Fruit fly (Drosophila melanogaster) whole organism, embryonic: Measurements from ENCODE around the gene bor.
A peak's percentile ranks its signal among the peaks of the same experiment; 100 is the strongest.

Experiments used
- Abd-B ChIP-seq: fragments of 200-800 bp; sonication (Bioruptor generic); optimal IDR thresholded peaks from 2 replicates; lab custom pipeline; 2018; ENCODE audit warnings: missing biosample characterization, mild to moderate bottlenecking, missing genetic modification characterization, moderate library complexity
- Aef1 ChIP-seq: fragments of 200-800 bp; sonication (Bioruptor generic); IDR thresholded peaks from 3 replicates; pipeline ENCODE4 v1.3.6; 2022; ENCODE audit warnings: missing biosample characterization, missing genetic modification characterization
- Antp ChIP-seq: fragments of 200-800 bp; sonication (Bioruptor generic); optimal IDR thresholded peaks from 3 replicates; lab custom pipeline; 2016; ENCODE audit warnings: missing biosample characterization, missing genetic modification characterization
- CG10366 ChIP-seq: fragments of 200-800 bp; sonication (Bioruptor generic); IDR thresholded peaks from 2 replicates; pipeline ENCODE4 v1.3.6; 2022; ENCODE audit warnings: missing biosample characterization, missing genetic modification characterization
- CG11723 ChIP-seq: fragments of 200-800 bp; sonication (Bioruptor generic); optimal IDR thresholded peaks from 2 replicates; lab custom pipeline; 2017; ENCODE audit warnings: missing biosample characterization, mild to moderate bottlenecking, missing genetic modification characterization
- CG14710 ChIP-seq: fragments of 200-800 bp; sonication (Bioruptor generic); optimal IDR thresholded peaks from 3 replicates; lab custom pipeline; 2019; ENCODE audit warnings: missing biosample characterization, mild to moderate bottlenecking, missing genetic modification characterization, moderate library complexity
- CG15479 ChIP-seq: fragments of 200-800 bp; sonication (Bioruptor generic); optimal IDR thresholded peaks from 3 replicates; lab custom pipeline; 2019; ENCODE audit warnings: missing biosample characterization, mild to moderate bottlenecking, missing genetic modification characterization, moderate library complexity
- CG1603 ChIP-seq: fragments of 200-800 bp; sonication (Bioruptor generic); optimal IDR thresholded peaks from 2 replicates; lab custom pipeline; 2019; ENCODE audit warnings: missing biosample characterization, mild to moderate bottlenecking, missing genetic modification characterization, moderate library complexity
- CG17328 ChIP-seq: fragments of 200-800 bp; sonication (Bioruptor generic); IDR thresholded peaks from 2 replicates; pipeline ENCODE4 v1.3.6; 2022; ENCODE audit warnings: missing biosample characterization, missing genetic modification characterization
- CG1792 ChIP-seq: fragments of 200-800 bp; sonication (Bioruptor generic); optimal IDR thresholded peaks from 2 replicates; lab custom pipeline; 2016; ENCODE audit warnings: missing biosample characterization, missing genetic modification characterization
- CG2129 ChIP-seq: fragments of 200-800 bp; sonication (Bioruptor generic); IDR thresholded peaks from 2 replicates; pipeline ENCODE4 v1.3.6; 2022; ENCODE audit warnings: missing biosample characterization, missing genetic modification characterization; ENCODE audit not compliant: partially characterized antibody
- CG2199 ChIP-seq: fragments of 200-800 bp; sonication (Bioruptor generic); IDR thresholded peaks from 3 replicates; pipeline ENCODE4 v1.3.6; 2022; ENCODE audit warnings: missing biosample characterization, missing genetic modification characterization
- CG31441 ChIP-seq: fragments of 200-800 bp; sonication (Bioruptor generic); IDR thresholded peaks from 2 replicates; pipeline ENCODE4 v1.3.6; 2022; ENCODE audit warnings: missing biosample characterization, missing genetic modification characterization
- CG3407 ChIP-seq: fragments of 200-800 bp; sonication (Bioruptor generic); optimal IDR thresholded peaks from 2 replicates; lab custom pipeline; 2018; ENCODE audit warnings: missing biosample characterization, mild to moderate bottlenecking, missing genetic modification characterization
- CG6689 ChIP-seq: fragments of 200-800 bp; sonication (Bioruptor generic); IDR thresholded peaks from 2 replicates; pipeline ENCODE4 v1.3.6; 2022; ENCODE audit warnings: missing biosample characterization, missing genetic modification characterization
- CG7839 ChIP-seq: fragments of 200-800 bp; sonication (Bioruptor generic); optimal IDR thresholded peaks from 3 replicates; lab custom pipeline; 2018; ENCODE audit warnings: missing biosample characterization, mild to moderate bottlenecking, missing genetic modification characterization, moderate library complexity
- CG9727 ChIP-seq: fragments of 200-800 bp; sonication (Bioruptor generic); optimal IDR thresholded peaks from 3 replicates; lab custom pipeline; 2017; ENCODE audit warnings: missing biosample characterization, mild to moderate bottlenecking, missing genetic modification characterization
- Deaf1 ChIP-seq: fragments of 200-800 bp; optimal IDR thresholded peaks from 3 replicates; lab custom pipeline; 2019; ENCODE audit warnings: missing biosample characterization, mild to moderate bottlenecking, missing genetic modification characterization, moderate library complexity
- Dll ChIP-seq: fragments of 200-800 bp; sonication (Bioruptor generic); IDR thresholded peaks from 4 replicates; pipeline ENCODE4 v1.3.6; 2022; ENCODE audit warnings: missing biosample characterization, missing genetic modification characterization; ENCODE audit not compliant: partially characterized antibody
- Dref ChIP-seq: fragments of 200-800 bp; sonication (Bioruptor generic); IDR thresholded peaks from 2 replicates; pipeline ENCODE4 v1.3.6; 2022; ENCODE audit warnings: missing biosample characterization, missing genetic modification characterization
- Drgx ChIP-seq: fragments of 200-800 bp; sonication (Bioruptor generic); IDR thresholded peaks from 2 replicates; pipeline ENCODE4 v1.3.6; 2022; ENCODE audit warnings: missing biosample characterization, missing genetic modification characterization
- Elba2 ChIP-seq: fragments of 200-800 bp; sonication (Bioruptor generic); optimal IDR thresholded peaks from 3 replicates; lab custom pipeline; 2016; ENCODE audit warnings: missing biosample characterization, missing genetic modification characterization
- Hmx ChIP-seq: fragments of 200-800 bp; sonication (Bioruptor generic); optimal IDR thresholded peaks from 2 replicates; lab custom pipeline; 2016; ENCODE audit warnings: missing biosample characterization, missing genetic modification characterization
- Lhr ChIP-seq: fragments of 200-800 bp; sonication (Bioruptor generic); optimal IDR thresholded peaks from 3 replicates; lab custom pipeline; 2017; ENCODE audit warnings: mild to moderate bottlenecking, missing biosample characterization, missing genetic modification reagents, missing genetic modification characterization
- NFAT ChIP-seq: fragments of 200-800 bp; sonication (Bioruptor generic); IDR thresholded peaks from 2 replicates; pipeline ENCODE4 v1.3.6; 2022; ENCODE audit warnings: missing biosample characterization, missing genetic modification characterization
- Pdp1 ChIP-seq, 2 experiments: fragments of 200-800 bp; sonication (Bioruptor generic); optimal IDR thresholded peaks; 3 replicates each; lab custom pipeline; 2016; ENCODE audit warnings: missing biosample characterization in 2 of 2, missing genetic modification characterization in 2 of 2, mild to moderate bottlenecking in 1 of 2, moderate library complexity in 1 of 2
- Rx ChIP-seq: fragments of 200-800 bp; sonication (Bioruptor generic); IDR thresholded peaks from 2 replicates; pipeline ENCODE4 v1.3.6; 2022; ENCODE audit warnings: missing biosample characterization, missing genetic modification characterization
- Six4 ChIP-seq: fragments of 200-800 bp; sonication (Bioruptor generic); optimal IDR thresholded peaks from 2 replicates; lab custom pipeline; 2016; ENCODE audit warnings: missing biosample characterization, missing genetic modification characterization
- ase ChIP-seq: fragments of 200-800 bp; sonication (Bioruptor generic); IDR thresholded peaks from 3 replicates; pipeline ENCODE4 v1.3.6; 2022; ENCODE audit warnings: missing biosample characterization, missing genetic modification characterization
- cas ChIP-seq: fragments of 200-800 bp; sonication (Bioruptor generic); IDR thresholded peaks from 2 replicates; pipeline ENCODE4 v1.3.6; 2022; ENCODE audit warnings: missing biosample characterization, missing genetic modification characterization
- cg ChIP-seq: fragments of 200-800 bp; sonication (Bioruptor generic); optimal IDR thresholded peaks from 3 replicates; lab custom pipeline; 2019; ENCODE audit warnings: missing biosample characterization, mild to moderate bottlenecking, missing genetic modification characterization, moderate library complexity
- chm ChIP-seq: fragments of 200-800 bp; sonication (Bioruptor generic); IDR thresholded peaks from 2 replicates; pipeline ENCODE4 v1.3.6; 2022; ENCODE audit warnings: missing biosample characterization, missing genetic modification characterization
- dan ChIP-seq: fragments of 200-800 bp; sonication (Bioruptor generic); IDR thresholded peaks from 2 replicates; pipeline ENCODE4 v1.3.6; 2022; ENCODE audit warnings: missing biosample characterization, missing genetic modification characterization
- dm ChIP-seq: fragments of 200-800 bp; sonication (Bioruptor generic); optimal IDR thresholded peaks from 3 replicates; lab custom pipeline; 2016; ENCODE audit warnings: missing biosample characterization, missing genetic modification characterization
- ewg ChIP-seq: fragments of 200-800 bp; sonication (Bioruptor generic); optimal IDR thresholded peaks from 3 replicates; lab custom pipeline; 2017; ENCODE audit warnings: mild to moderate bottlenecking, missing biosample characterization, missing genetic modification reagents, missing genetic modification characterization
- fd102C ChIP-seq: fragments of 200-800 bp; sonication (Bioruptor generic); optimal IDR thresholded peaks from 2 replicates; lab custom pipeline; 2018; ENCODE audit warnings: missing biosample characterization, mild to moderate bottlenecking, missing genetic modification characterization, moderate library complexity
- gem ChIP-seq: fragments of 200-800 bp; sonication (Bioruptor generic); optimal IDR thresholded peaks from 2 replicates; lab custom pipeline; 2019; ENCODE audit warnings: missing biosample characterization, mild to moderate bottlenecking, missing genetic modification characterization, moderate library complexity
- gt ChIP-seq: fragments of 200-800 bp; sonication (Bioruptor generic); IDR thresholded peaks from 2 replicates; pipeline ENCODE4 v1.3.6; 2022; ENCODE audit warnings: missing biosample characterization, missing genetic modification characterization
- ham ChIP-seq: fragments of 200-800 bp; sonication (Bioruptor generic); IDR thresholded peaks from 2 replicates; pipeline ENCODE4 v1.3.6; 2022; ENCODE audit warnings: missing biosample characterization, missing genetic modification characterization
- pb ChIP-seq: fragments of 200-800 bp; sonication (Bioruptor generic); optimal IDR thresholded peaks from 3 replicates; lab custom pipeline; 2016; ENCODE audit warnings: missing biosample characterization, missing genetic modification characterization
- phol ChIP-seq: fragments of 200-800 bp; sonication (Bioruptor generic); optimal IDR thresholded peaks from 3 replicates; lab custom pipeline; 2018; ENCODE audit warnings: missing biosample characterization, mild to moderate bottlenecking, missing genetic modification characterization, moderate library complexity
- run ChIP-seq: fragments of 200-800 bp; sonication (Bioruptor generic); optimal IDR thresholded peaks from 3 replicates; lab custom pipeline; 2018; ENCODE audit warnings: missing biosample characterization, mild to moderate bottlenecking, missing genetic modification characterization
- schlank ChIP-seq: fragments of 200-800 bp; sonication (Bioruptor generic); optimal IDR thresholded peaks from 2 replicates; lab custom pipeline; 2018; ENCODE audit warnings: missing biosample characterization, mild to moderate bottlenecking, missing genetic modification characterization
- sd ChIP-seq: fragments of 200-800 bp; sonication (Bioruptor generic); optimal IDR thresholded peaks from 3 replicates; lab custom pipeline; 2018; ENCODE audit warnings: missing biosample characterization, mild to moderate bottlenecking, missing genetic modification characterization, moderate library complexity
- sens ChIP-seq: fragments of 200-800 bp; sonication (Bioruptor generic); peaks from one replicate; lab custom pipeline; 2016; ENCODE audit warnings: missing biosample characterization, missing genetic modification characterization
- slp2 ChIP-seq: fragments of 200-800 bp; sonication (Bioruptor generic); optimal IDR thresholded peaks from 2 replicates; lab custom pipeline; 2016; ENCODE audit warnings: missing biosample characterization, missing genetic modification characterization
- sna ChIP-seq: fragments of 200-800 bp; sonication (Bioruptor generic); IDR thresholded peaks from 2 replicates; pipeline ENCODE4 v1.3.6; 2022; ENCODE audit warnings: missing biosample characterization, missing genetic modification characterization; ENCODE audit not compliant: partially characterized antibody
- sr ChIP-seq: fragments of 200-800 bp; sonication (Bioruptor generic); IDR thresholded peaks from 3 replicates; pipeline ENCODE4 v1.3.6; 2022; ENCODE audit warnings: missing biosample characterization, missing genetic modification characterization
- vnd ChIP-seq: fragments of 200-800 bp; sonication (Bioruptor generic); IDR thresholded peaks from 3 replicates; pipeline ENCODE4 v1.3.6; 2022; ENCODE audit warnings: missing biosample characterization, missing genetic modification characterization; ENCODE audit not compliant: partially characterized antibody
- vvl ChIP-seq: fragments of 200-800 bp; sonication (Bioruptor generic); IDR thresholded peaks from 2 replicates; pipeline ENCODE4 v1.3.6; 2022; ENCODE audit warnings: missing biosample characterization, missing genetic modification characterization

bor gene

dm6 chr3R:16244241-16244977, 19.5 kb downstream of the bor start (continued):
- TF ChIP-seq chm (GFP tag; lab: Robert Waterston, UW) (peak; percentile 14; the same call in 1 of the 2 replicates), CG9727 (GFP tag; lab: Kevin White, UChicago) (peak; percentile 4), dm (GFP tag; lab: Kevin White, UChicago) (no peak), phol (tag; lab: Kevin White, UChicago) (peak; percentile 2), CG7839 (tag; lab: Kevin White, UChicago) (no peak), cas (no peak), Abd-B (GFP tag; lab: Kevin White, UChicago) (no peak), vnd (GFP tag; lab: Robert Waterston, UW) (no peak), Aef1 (GFP tag; lab: Robert Waterston, UW) (peak; percentile 66), CG14710 (no peak), gt (GFP tag; lab: Robert Waterston, UW) (no peak), CG1603 (tag; lab: Kevin White, UChicago) (no peak), sr (GFP tag; lab: Robert Waterston, UW) (peak; percentile 97), run (no peak), Elba2 (no peak), Deaf1 (tag; lab: Kevin White, UChicago) (peak; percentile 50), CG15479 (GFP tag; lab: Kevin White, UChicago) (peak; percentile 20), Lhr (GFP tag; lab: Kevin White, UChicago) (no peak), Pdp1 (GFP tag; optimal IDR thresholded peaks at IDR 0.05; lab: Kevin White, UChicago) (peak in 1 of 2 experiments; percentile 14), dan (GFP tag; lab: Robert Waterston, UW) (no peak), sd (tag; lab: Kevin White, UChicago) (peak; percentile 12), CG3407 (GFP tag; lab: Kevin White, UChicago) (no peak), cg (GFP tag; lab: Kevin White, UChicago) (peak; percentile 15), fd102C (GFP tag; lab: Kevin White, UChicago) (no peak), gem (tag; lab: Kevin White, UChicago) (peak; percentile 15), Dref (GFP tag; lab: Robert Waterston, UW) (no peak), CG2199 (0 out of 3 replicates have a peak, but pooled peaks have one; percentile 75), sna (GFP tag; lab: Robert Waterston, UW) (no peak), Hmx (GFP tag; lab: Kevin White, UChicago) (no peak), CG11723 (no peak), CG10366 (GFP tag; lab: Robert Waterston, UW) (no peak; the same call in 1 of the 2 replicates), ewg (no peak), ase (GFP tag; lab: Robert Waterston, UW) (no peak), slp2 (GFP tag; lab: Kevin White, UChicago) (no peak), CG2129 (GFP tag; lab: Robert Waterston, UW) (no peak), CG31441 (GFP tag; lab: Robert Waterston, UW) (peak; percentile 16; the same call in 1 of the 2 replicates), Dll (GFP tag; lab: Robert Waterston, UW) (0 out of 4 replicates have a peak, but pooled peaks have one; percentile 10), vvl (peak; percentile 86), CG6689 (GFP tag; lab: Robert Waterston, UW) (no peak), NFAT (GFP tag; lab: Robert Waterston, UW) (no peak), Rx (GFP tag; lab: Robert Waterston, UW) (no peak), CG1792 (GFP tag; lab: Kevin White, UChicago) (no peak), pb (GFP tag; lab: Kevin White, UChicago) (no peak), Drgx (no peak; the same call in 1 of the 2 replicates), ham (GFP tag; lab: Robert Waterston, UW) (no peak), schlank (tag; lab: Kevin White, UChicago) (no peak), Six4 (no peak), Antp (no peak), sens (GFP tag; lab: Kevin White, UChicago) (peak; percentile 63), CG17328 (GFP tag; lab: Robert Waterston, UW) (no peak)
